Worm (Caenorhabditis elegans) whole organism, L2 larva: Measurements from ENCODE around the gene ccch-5.

Experiments
- ZK546.5 ChIP-seq: sonication (generic microtip); optimal IDR thresholded peaks from 2 replicates; lab custom pipeline; 2017; ENCODE audit warnings: missing biosample characterization, missing genetic modification characterization
- ceh-16 ChIP-seq: fragments of 150-350 bp; optimal IDR thresholded peaks from 2 replicates; lab custom pipeline; 2014; ENCODE audit warnings: missing biosample characterization, missing genetic modification characterization
- lsy-2 ChIP-seq, 2 experiments: fragments of 150-350 bp in 1 of 2; sonication (generic microtip) in 1 of 2; optimal IDR thresholded peaks; 2 replicates each; lab custom pipeline; 2014 to 2017; ENCODE audit warnings: missing biosample characterization in 2 of 2, missing genetic modification characterization in 2 of 2
- peb-1 ChIP-seq: fragments of 150-350 bp; optimal IDR thresholded peaks from 2 replicates; lab custom pipeline; 2014; ENCODE audit warnings: missing biosample characterization, missing genetic modification characterization
- snpc-4 ChIP-seq: fragments of 150-350 bp; optimal IDR thresholded peaks from 2 replicates; lab custom pipeline; 2014; ENCODE audit warnings: missing biosample characterization, missing genetic modification characterization
- unc-62 ChIP-seq: fragments of 150-350 bp; optimal IDR thresholded peaks from 2 replicates; lab custom pipeline; 2014; ENCODE audit warnings: missing biosample characterization, missing genetic modification reagents, missing genetic modification characterization
- zag-1 ChIP-seq: fragments of 150-350 bp; optimal IDR thresholded peaks from 2 replicates; lab custom pipeline; 2014; ENCODE audit warnings: missing biosample characterization, missing genetic modification characterization
- ztf-11 ChIP-seq: sonication (generic microtip); optimal IDR thresholded peaks from 2 replicates; lab custom pipeline; 2017; ENCODE audit warnings: missing biosample characterization, missing genetic modification characterization

DNA sequence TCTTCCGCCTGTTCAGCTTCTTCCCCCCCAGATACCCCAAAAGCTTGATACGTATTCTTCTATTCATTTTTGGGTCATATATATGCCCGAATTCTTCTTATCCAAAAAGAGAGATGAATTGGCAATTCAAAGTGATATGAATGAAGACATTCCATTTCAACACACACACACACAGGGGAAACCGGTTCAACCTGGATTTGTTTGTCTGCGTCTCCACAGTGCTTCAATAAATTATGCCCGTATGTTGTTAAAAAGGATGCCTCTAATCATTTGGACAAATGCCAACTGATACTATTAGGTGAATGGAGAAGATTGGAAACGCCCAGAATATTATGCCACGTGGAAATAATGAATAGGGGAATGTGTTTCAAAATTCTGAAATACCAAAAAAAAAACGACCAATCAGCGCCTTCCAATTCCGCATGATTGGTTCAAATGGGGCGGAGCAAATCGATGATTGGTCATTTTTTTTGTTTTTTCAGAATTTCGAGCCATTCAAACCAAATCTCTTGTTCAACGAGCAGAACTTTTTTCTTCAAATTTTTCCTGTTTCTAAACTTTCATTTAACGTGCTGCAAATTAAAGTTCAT, 49.5 kb upstream of the ccch-5 start:
- TF ChIP-seq ztf-11: no peak
- TF ChIP-seq peb-1 (tag; lab: Kevin White, UChicago): no peak
- no peak for TF ChIP-seq ceh-16 (tag; lab: Kevin White, UChicago)
- TF ChIP-seq zag-1 (tag; lab: Kevin White, UChicago): no peak
- no peak for TF ChIP-seq ZK546.5 (tag; lab: Kevin White, UChicago)
- TF ChIP-seq lsy-2 (tag; optimal IDR thresholded peaks at IDR 0.05; lab: Kevin White, UChicago): no peak
- no peak for TF ChIP-seq unc-62 (GFP tag; lab: Kevin White, UChicago)
- TF ChIP-seq snpc-4 (tag; lab: Kevin White, UChicago): no peak
